Worm (Caenorhabditis elegans) whole organism, L4 larva: ENCODE measurements around the gene F23H12.10.

Experiments
- F26F4.8 ChIP-seq: fragments of 200-800 bp; sonication (Bioruptor generic); conservative IDR thresholded peaks from 2 replicates; pipeline ENCODE4 v1.3.6; 2022; ENCODE audit warnings: missing genetic modification characterization, missing compliant biosample characterization
- ceh-32 ChIP-seq: sonication (generic microtip); optimal IDR thresholded peaks from 2 replicates; lab custom pipeline; 2016; ENCODE audit warnings: mild to moderate bottlenecking, missing genetic modification characterization, missing compliant biosample characterization; ENCODE audit not compliant: poor library complexity
- daf-19 ChIP-seq: fragments of 200-800 bp; sonication (Bioruptor generic); conservative IDR thresholded peaks from 2 replicates; pipeline ENCODE4 v1.3.6; 2022; ENCODE audit warnings: missing genetic modification characterization, missing compliant biosample characterization
- egl-27 ChIP-seq: sonication (generic microtip); optimal IDR thresholded peaks from 3 replicates; lab custom pipeline; 2017; ENCODE audit warnings: missing biosample characterization, missing genetic modification reagents, missing genetic modification characterization
- hmg-1.1 ChIP-seq: fragments of 200-800 bp; sonication (Bioruptor generic); IDR thresholded peaks from 2 replicates; pipeline ENCODE4 v1.3.6; 2022; ENCODE audit warnings: missing genetic modification reagents, missing genetic modification characterization, missing compliant biosample characterization
- mdl-1 ChIP-seq, 2 experiments: fragments of 150-350 bp in 1 of 2; sonication (generic microtip) in 1 of 2; optimal IDR thresholded peaks; 2 replicates each; lab custom pipeline; 2014 to 2017; ENCODE audit warnings: missing biosample characterization in 2 of 2, missing genetic modification characterization in 2 of 2
- mxl-3 ChIP-seq: fragments of 200-800 bp; sonication (Bioruptor generic); optimal IDR thresholded peaks from 2 replicates; lab custom pipeline; 2018; ENCODE audit warnings: mild to moderate bottlenecking, missing genetic modification characterization, missing compliant biosample characterization
- nhr-28 ChIP-seq: fragments of 150-350 bp; optimal IDR thresholded peaks from 2 replicates; lab custom pipeline; 2014; ENCODE audit warnings: missing biosample characterization, missing genetic modification characterization
- nhr-6 ChIP-seq: fragments of 150-350 bp; optimal IDR thresholded peaks from 2 replicates; lab custom pipeline; 2014; ENCODE audit warnings: missing biosample characterization, missing genetic modification characterization
- nhr-77 ChIP-seq: fragments of 150-350 bp; optimal IDR thresholded peaks from 2 replicates; lab custom pipeline; 2014; ENCODE audit warnings: missing biosample characterization, missing genetic modification characterization
- php-3 ChIP-seq: fragments of 200-800 bp; sonication (Bioruptor generic); IDR thresholded peaks from 2 replicates; pipeline ENCODE4 v1.3.6; 2022; ENCODE audit warnings: missing genetic modification reagents, missing genetic modification characterization, missing compliant biosample characterization
- set-16 ChIP-seq: fragments of 200-800 bp; sonication (Bioruptor generic); IDR thresholded peaks from 2 replicates; pipeline ENCODE4 v1.3.6; 2022; ENCODE audit warnings: missing genetic modification reagents, missing genetic modification characterization, missing compliant biosample characterization
- unc-62 ChIP-seq, 3 experiments: fragments of 150-350 bp in 1 of 3; sonication (generic microtip); optimal IDR thresholded peaks in 2 of 3; peaks in 1 of 3; 1 replicate in 1 of 3; 2 replicates in 2 of 3; lab custom pipeline; 2014 to 2017; ENCODE audit warnings: missing biosample characterization in 3 of 3, missing genetic modification characterization in 3 of 3, missing genetic modification reagents in 3 of 3, missing genotype in 1 of 3
- ztf-7 ChIP-seq: fragments of 150-350 bp; optimal IDR thresholded peaks from 2 replicates; lab custom pipeline; 2014; ENCODE audit warnings: missing biosample characterization, missing genetic modification characterization

Gene F23H12.10

ce11 chrV:12329173-12329572 lies 44.9 kb downstream of the F23H12.10 start:
- no peak for TF ChIP-seq ztf-7 (tag; lab: Kevin White, UChicago)
- TF ChIP-seq ceh-32 (tag; lab: Kevin White, UChicago): no peak
- no peak for TF ChIP-seq F26F4.8
- no peak for TF ChIP-seq nhr-28 (tag; lab: Kevin White, UChicago)
- TF ChIP-seq php-3 (GFP tag; lab: Robert Waterston, UW): no peak
- peak in 1 of 2 experiments; percentile 86 for TF ChIP-seq unc-62 (GFP tag; optimal IDR thresholded peaks at IDR 0.05 in 1 of 2; lab: Kevin White, UChicago)
- no peak for TF ChIP-seq unc-62 (tag; optimal IDR thresholded peaks at IDR 0.05; lab: Kevin White, UChicago)

- TF ChIP-seq daf-19 (no peak), egl-27 (tag; lab: Kevin White, UChicago) (no peak), set-16 (GFP tag; lab: Robert Waterston, UW) (peak; percentile 67), nhr-6 (tag; lab: Kevin White, UChicago) (no peak), nhr-77 (tag; lab: Kevin White, UChicago) (no peak), F26F4.8 (0 out of 2 replicates have a peak, but pooled peaks have one; percentile 8), mxl-3 (GFP tag; lab: Kevin White, UChicago) (no peak), hmg-1.1 (GFP tag; lab: Robert Waterston, UW) (0 out of 2 replicates have a peak, but pooled peaks have one; percentile 17), mdl-1 (tag; optimal IDR thresholded peaks at IDR 0.05; lab: Kevin White, UChicago) (no peak)
Observed at ce11 chrV:12326638-12327037, 47.4 kb downstream of the F23H12.10 start.
